Worm (Caenorhabditis elegans) whole organism, dauer: ENCODE data around the gene clec-37.

Experiments used
- unc-62 ChIP-seq: sonication (generic microtip); optimal IDR thresholded peaks from 2 replicates; lab custom pipeline; 2017; ENCODE audit warnings: missing biosample characterization, missing genetic modification reagents, missing genetic modification characterization

Gene clec-37

ce11 chrV:16853956-16854683 is 2.2 kb upstream of the clec-37 start, which contains the start of the genes clec-35 and clec-27:
clec-35 (minus strand) TSS chrV:16854056.
clec-27 (plus strand) TSS chrV:16854633.
- TF ChIP-seq unc-62 (GFP tag; lab: Kevin White, UChicago), result no peak

ce11 chrV:16848498-16848897 is 3.4 kb downstream of the clec-37 start, which contains the start of the genes clec-36 and clec-26:
clec-36 (minus strand) TSS chrV:16848598.
clec-26 (plus strand) TSS chrV:16848611.
- no peak for TF ChIP-seq unc-62 (GFP tag; lab: Kevin White, UChicago)

DNA sequence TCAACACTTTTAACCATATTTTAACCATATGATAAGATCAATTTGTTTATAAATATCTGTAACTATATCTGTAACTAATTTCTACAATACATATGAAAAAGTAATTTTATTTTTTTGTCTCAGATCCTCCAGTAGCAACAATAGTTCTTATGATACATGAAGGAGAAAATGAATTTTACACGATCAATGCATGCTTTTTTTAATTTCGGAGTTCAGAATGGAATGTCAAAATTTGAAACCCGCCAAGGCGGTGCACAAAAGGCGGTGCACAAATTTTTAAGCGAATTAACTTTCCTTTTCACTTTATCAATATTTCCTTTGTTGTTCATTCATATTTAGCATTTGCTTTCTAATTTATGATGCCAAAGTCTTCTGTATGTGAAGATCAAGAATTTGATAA is 9.0 kb downstream of the clec-37 start, which contains the start of gene clec-25:
clec-25 (plus strand) TSS at position 301 of the 400 bp plus-strand sequence.
- no peak for TF ChIP-seq unc-62 (GFP tag; lab: Kevin White, UChicago)

DNA sequence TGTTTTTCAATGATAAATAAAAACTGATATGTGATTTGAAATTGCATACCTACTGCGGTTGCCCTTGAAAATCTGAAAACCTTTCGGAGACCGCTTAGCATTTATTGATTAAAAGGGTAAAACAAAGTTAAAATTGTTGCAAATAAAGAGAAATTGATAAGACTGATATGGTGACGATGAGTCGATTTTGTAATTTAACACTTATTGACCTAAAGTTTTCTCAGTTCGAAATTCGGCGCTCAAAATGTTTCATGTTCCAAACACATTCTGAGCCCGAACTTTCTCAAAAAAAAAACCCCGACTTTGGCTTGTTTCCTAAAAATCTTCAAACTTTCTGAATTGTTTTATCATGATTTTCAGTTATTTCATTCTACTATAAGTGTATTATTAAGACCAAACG is 10.9 kb downstream of the clec-37 start, which contains the start of gene clec-40:
clec-40 (minus strand) TSS at position 101 of the 400 bp plus-strand sequence.
- TF ChIP-seq unc-62 (GFP tag; lab: Kevin White, UChicago), result no peak

ce11 chrV:16840283-16840682 is 11.6 kb downstream of the clec-37 start:
- TF ChIP-seq unc-62 (GFP tag; lab: Kevin White, UChicago), result no peak

ce11 chrV:16838435-16838834 is 13.5 kb downstream of the clec-37 start:
- no peak for TF ChIP-seq unc-62 (GFP tag; lab: Kevin White, UChicago)

ce11 chrV:16836100-16836499 is 15.8 kb downstream of the clec-37 start:
- no peak for TF ChIP-seq unc-62 (GFP tag; lab: Kevin White, UChicago)

DNA sequence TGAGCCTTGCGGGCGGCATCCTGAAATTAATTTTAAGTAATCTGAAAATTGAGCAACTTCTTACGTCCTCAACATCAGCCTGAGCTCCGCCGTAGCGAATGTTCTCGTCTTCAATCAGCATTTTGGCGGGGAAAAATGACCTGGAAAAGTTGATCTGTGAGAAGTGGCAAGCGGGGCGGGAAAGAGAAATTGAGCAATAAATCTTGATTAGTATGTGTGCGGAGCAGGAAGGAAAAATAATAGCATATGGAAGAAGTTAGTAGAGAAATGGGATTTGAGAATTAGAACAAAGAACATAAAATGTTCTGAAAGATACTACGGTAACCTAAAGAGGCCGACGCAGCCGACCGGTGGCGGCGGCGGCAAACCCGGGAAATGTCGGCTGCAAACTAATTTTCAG is 16.9 kb downstream of the clec-37 start, which contains the start of gene tni-3:
tni-3 (minus strand) TSS at position 140 of the 400 bp plus-strand sequence.
- no peak for TF ChIP-seq unc-62 (GFP tag; lab: Kevin White, UChicago)

DNA sequence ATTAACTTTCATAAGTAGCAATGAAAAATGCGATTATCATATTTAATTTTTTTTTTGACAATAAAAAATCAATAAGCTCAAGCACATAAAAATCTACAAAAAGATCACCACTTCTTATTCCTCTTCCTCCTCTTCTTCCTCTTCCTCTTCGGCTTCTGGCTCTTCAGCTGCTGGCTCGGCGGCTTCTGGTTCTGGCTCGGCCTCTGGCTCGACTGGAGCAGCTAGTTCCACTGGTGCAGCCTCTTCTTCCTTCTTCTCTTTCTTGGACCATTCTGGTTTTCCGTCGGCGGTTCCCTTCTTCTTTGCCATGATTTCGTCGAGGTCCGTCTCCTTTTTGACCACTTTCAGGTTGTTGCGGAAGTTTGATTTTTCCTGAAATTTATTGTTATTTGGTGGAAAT is 18.2 kb downstream of the clec-37 start:
- no peak for TF ChIP-seq unc-62 (GFP tag; lab: Kevin White, UChicago)

- TF ChIP-seq unc-62 (GFP tag; lab: Kevin White, UChicago), result no peak
These were observed 19.0 kb downstream of the clec-37 start, which contains the start of gene phy-3 for ce11 chrV:16832865-16833264. phy-3 (plus strand) TSS chrV:16833165.

DNA sequence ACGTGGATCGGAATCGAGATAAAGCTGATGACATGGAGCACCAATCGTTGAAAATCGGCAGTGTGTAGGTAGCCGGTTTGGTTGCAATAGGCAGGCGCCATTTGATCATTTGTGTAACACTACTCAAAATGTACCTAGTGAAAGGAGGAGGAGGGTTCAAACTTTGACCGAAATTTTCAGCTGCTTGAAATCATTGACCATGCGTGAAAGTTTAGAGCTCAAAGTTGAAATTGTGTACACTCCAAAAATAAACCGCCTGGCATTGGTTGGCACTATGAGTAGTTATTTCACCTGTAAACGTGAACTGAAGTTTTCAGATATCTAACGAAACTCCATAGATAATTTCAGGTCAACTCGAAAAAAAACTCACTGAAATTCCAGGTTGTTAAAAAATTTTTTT is 20.0 kb downstream of the clec-37 start, which contains the start of gene srh-215:
srh-215 (minus strand) TSS at position 101 of the 400 bp plus-strand sequence.
- TF ChIP-seq unc-62 (GFP tag; lab: Kevin White, UChicago), result no peak

- TF ChIP-seq unc-62 (GFP tag; lab: Kevin White, UChicago), result no peak
These were observed 20.6 kb downstream of the clec-37 start for ce11 chrV:16831310-16831709.

ce11 chrV:16829396-16829795 is 22.5 kb downstream of the clec-37 start, which contains the start of gene srh-214:
srh-214 (minus strand) TSS chrV:16829755.
- TF ChIP-seq unc-62 (GFP tag; lab: Kevin White, UChicago), result no peak

ce11 chrV:16827485-16827884 is 24.4 kb downstream of the clec-37 start, which contains the start of gene srh-216:
srh-216 (minus strand) TSS chrV:16827585.
- no peak for TF ChIP-seq unc-62 (GFP tag; lab: Kevin White, UChicago)

DNA sequence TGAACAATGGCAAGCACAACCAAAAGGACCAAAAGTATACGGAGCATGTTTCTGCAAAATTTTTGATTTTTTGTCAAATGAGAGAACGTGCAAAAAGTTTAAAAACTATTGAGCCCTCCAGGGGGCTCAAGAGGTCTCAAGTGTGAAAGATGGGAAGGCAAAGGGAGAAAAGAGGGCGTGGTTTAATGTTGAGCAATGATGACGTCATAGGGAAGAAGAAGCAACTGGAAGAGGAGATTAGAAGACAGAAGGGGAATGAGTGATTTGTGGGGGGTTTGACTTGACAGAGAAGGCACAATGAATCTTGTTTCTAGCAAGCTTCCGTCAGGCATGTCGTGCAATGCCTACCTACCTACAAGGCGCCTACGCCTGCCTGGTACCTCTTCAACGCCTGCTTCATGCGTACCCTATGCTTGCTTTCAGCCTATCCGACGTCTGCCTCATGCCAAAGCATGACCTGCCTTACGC is 30.6 kb downstream of the clec-37 start, which contains the start of gene T20B3.14:
T20B3.14 (minus strand) TSS at position 51 of the 468 bp plus-strand sequence.
- no peak for TF ChIP-seq unc-62 (GFP tag; lab: Kevin White, UChicago)

DNA sequence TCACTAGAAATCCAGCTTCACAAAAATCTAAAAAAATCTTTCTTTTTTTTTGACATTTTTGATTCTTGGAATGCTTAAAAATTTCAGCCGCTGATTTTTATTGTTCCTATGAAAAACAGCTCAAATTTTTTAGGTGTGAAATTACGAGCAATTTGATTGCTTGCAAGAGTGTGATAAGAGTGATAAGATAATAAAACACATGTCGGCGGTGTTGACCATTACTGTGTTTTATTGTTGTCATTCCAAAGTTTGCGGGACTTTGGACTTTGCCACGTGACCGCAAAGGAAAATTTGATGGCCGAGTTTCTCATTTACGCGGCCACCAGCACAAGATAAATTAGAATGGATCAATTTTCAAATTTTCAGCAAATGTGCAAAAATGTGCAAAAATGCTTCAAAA is 35.2 kb downstream of the clec-37 start:
- TF ChIP-seq unc-62 (GFP tag; lab: Kevin White, UChicago), result no peak
